Worm (Caenorhabditis elegans): Measurements from ENCODE around the gene kat-1.

- TF ChIP-seq skn-1 (tag; optimal IDR thresholded peaks at IDR 0.05) (no peak), pqm-1 (tag; optimal IDR thresholded peaks at IDR 0.05) (no peak), jun-1 (tag; optimal IDR thresholded peaks at IDR 0.05) (no peak), unc-62 (GFP tag; optimal IDR thresholded peaks at IDR 0.05) (no peak)
Measured at ce11 chrII:7054987-7055386, 18.6 kb upstream of the kat-1 start, which contains the start of gene ZK1127.3.

All from whole organism, L3 larva.